Fruit fly (Drosophila melanogaster): ENCODE data around the gene Tsp86D.
A peak's percentile ranks its signal among the peaks of the same experiment; 100 is the strongest.

Tsp86D gene

DNA sequence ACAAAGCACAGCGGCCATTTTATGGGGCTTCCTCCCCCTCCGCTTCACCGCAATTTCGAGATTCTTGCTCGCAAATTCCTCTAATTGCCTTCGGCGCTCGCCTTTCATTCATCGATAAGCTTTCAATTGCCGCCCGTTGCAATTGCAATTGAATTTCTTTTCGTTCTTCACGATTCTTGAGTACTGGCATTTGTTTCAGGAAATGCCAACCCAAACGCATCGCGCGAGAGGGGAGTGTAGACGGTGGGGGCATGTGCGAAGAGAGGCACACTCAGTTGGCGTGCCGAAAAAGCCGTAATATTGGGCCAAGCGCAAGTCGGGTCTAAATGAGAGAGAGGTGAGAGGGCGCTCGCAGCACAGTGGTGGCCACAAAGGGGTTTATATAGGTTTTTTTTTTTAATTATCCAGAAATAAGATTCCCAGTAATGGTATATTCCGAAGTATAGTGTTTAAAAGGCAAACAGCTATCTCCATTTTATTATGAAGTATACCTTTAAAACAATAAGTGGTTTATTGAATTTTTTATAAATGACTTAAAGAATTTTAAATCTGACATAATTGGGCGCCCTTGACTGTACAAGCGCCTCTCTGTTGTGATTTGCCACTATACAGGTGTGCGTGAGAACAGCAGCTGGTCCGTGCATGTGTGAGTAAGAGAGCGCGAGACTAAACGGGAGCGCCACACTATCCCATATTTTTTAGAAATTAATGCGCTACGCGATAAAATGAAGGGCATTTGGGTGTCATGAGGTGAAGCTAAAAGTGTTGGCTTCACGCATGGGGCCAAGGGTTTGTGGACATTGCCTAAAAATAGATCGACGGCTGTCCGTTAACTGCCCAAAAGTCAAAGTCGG, 18.2 kb downstream of the Tsp86D start (continued):
- TF ChIP-seq D19B (GFP tag; optimal IDR thresholded peaks at IDR 0.05) (peak; percentile 73), CG13775 (GFP tag; optimal IDR thresholded peaks at IDR 0.05) (peak; percentile 89), Adf1 (GFP tag; IDR thresholded peaks at IDR 0.05) (peak; percentile 74), bigmax (GFP tag; optimal IDR thresholded peaks at IDR 0.05) (no peak), Nf-YB (GFP tag; optimal IDR thresholded peaks at IDR 0.05) (peak; percentile 85), CG15601 (tag; optimal IDR thresholded peaks at IDR 0.05) (peak; percentile 84), twi (tag; optimal IDR thresholded peaks at IDR 0.05) (peak; percentile 56), CHES-1-like (GFP tag; optimal IDR thresholded peaks at IDR 0.05) (peak; percentile 83), hbn (GFP tag; IDR thresholded peaks at IDR 0.05; ENCODE audit: partially characterized antibody) (no peak), CG14667 (GFP tag; IDR thresholded peaks at IDR 0.05) (peak; percentile 75), CG4730 (GFP tag; IDR thresholded peaks at IDR 0.05) (peak; percentile 76), CG4424 (GFP tag; optimal IDR thresholded peaks at IDR 0.05) (peak; percentile 88), croc (GFP tag; conservative IDR thresholded peaks at IDR 0.05) (peak; percentile 80), CoRest (tag; optimal IDR thresholded peaks at IDR 0.05) (peak; percentile 95), CG13296 (GFP tag; optimal IDR thresholded peaks at IDR 0.05) (peak; percentile 94), caup (GFP tag; optimal IDR thresholded peaks at IDR 0.05; ENCODE audit: severe bottlenecking) (peak; percentile 90), CG2116 (GFP tag; optimal IDR thresholded peaks at IDR 0.05) (peak; percentile 47), CG11085 (GFP tag; IDR thresholded peaks at IDR 0.05) (peak; percentile 79; the same call in 1 of the 2 replicates), Hand (GFP tag; optimal IDR thresholded peaks at IDR 0.05) (peak; percentile 94), Sox100B (GFP tag; optimal IDR thresholded peaks at IDR 0.05) (peak; percentile 89), row (GFP tag; IDR thresholded peaks at IDR 0.05) (peak; percentile 98), shn (GFP tag; optimal IDR thresholded peaks at IDR 0.05) (peak; percentile 74), otp (GFP tag; IDR thresholded peaks at IDR 0.05) (peak; percentile 44; the same call in 1 of the 3 replicates), tio (GFP tag; optimal IDR thresholded peaks at IDR 0.05) (peak; percentile 85), CG15696 (tag; optimal IDR thresholded peaks at IDR 0.05) (peak; percentile 75), bsh (GFP tag; optimal IDR thresholded peaks at IDR 0.05) (peak; percentile 73 to 90), CG7839 (tag; optimal IDR thresholded peaks at IDR 0.05) (peak; percentile 92), chm (GFP tag; IDR thresholded peaks at IDR 0.05) (peak; percentile 87), HLHmδ (GFP tag; optimal IDR thresholded peaks at IDR 0.05) (no peak), CG5953 (GFP tag; IDR thresholded peaks at IDR 0.05) (peak; percentile 9), cg (GFP tag; optimal IDR thresholded peaks at IDR 0.05) (peak; percentile 93), pita (GFP tag; optimal IDR thresholded peaks at IDR 0.05) (no peak), trem (tag; optimal IDR thresholded peaks at IDR 0.05) (peak; percentile 56), CG10565 (GFP tag; optimal IDR thresholded peaks at IDR 0.05) (peak; percentile 54), CG8089 (GFP tag; optimal IDR thresholded peaks at IDR 0.05) (peak; percentile 78), aop (GFP tag; IDR thresholded peaks at IDR 0.05) (no peak), sna (GFP tag; IDR thresholded peaks at IDR 0.05; ENCODE audit: partially characterized antibody) (no peak), Ravus (GFP tag; IDR thresholded peaks at IDR 0.05) (peak; percentile 58), Xrp1 (GFP tag; IDR thresholded peaks at IDR 0.05) (peak; percentile 91), CG6765 (GFP tag; optimal IDR thresholded peaks at IDR 0.05) (peak; percentile 85), H2.0 (GFP tag; IDR thresholded peaks at IDR 0.05) (peak; percentile 72), ase (GFP tag; IDR thresholded peaks at IDR 0.05) (peak; percentile 84), Mrtf (GFP tag; IDR thresholded peaks at IDR 0.05) (peak; percentile 85), ttk (GFP tag; IDR thresholded peaks at IDR 0.05) (peak; percentile 84), Gsc (GFP tag; IDR thresholded peaks at IDR 0.05) (peak; percentile 51; the same call in 1 of the 2 replicates), mam (GFP tag; optimal IDR thresholded peaks at IDR 0.05) (peak; percentile 91), corto (GFP tag; optimal IDR thresholded peaks at IDR 0.05) (peak; percentile 80), CG12071 (GFP tag; optimal IDR thresholded peaks at IDR 0.05) (peak; percentile 66)

Measured in whole organism, embryonic.